Worm (Caenorhabditis elegans): ENCODE data around the gene srh-272.

The srh-272 gene

ce11 chrV:2857842-2858241 is 5.3 kb upstream of the srh-272 start, which contains the start of gene srj-55 (continued):
- TF ChIP-seq Y53F4B.3 (GFP tag; IDR thresholded peaks at IDR 0.05) (no peak), ZK185.1 (tag; optimal IDR thresholded peaks at IDR 0.05; ENCODE audit: poor library complexity, severe bottlenecking) (no peak), F52B5.7 (tag; optimal IDR thresholded peaks at IDR 0.05) (no peak)

ce11 chrV:2859738-2860137 is 3.4 kb upstream of the srh-272 start, which contains the start of gene srj-54:
srj-54 (minus strand) TSS chrV:2859838.
- TF ChIP-seq Y53G8AR.9 (GFP tag; conservative IDR thresholded peaks at IDR 0.05) (no peak), zim-3 (tag; optimal IDR thresholded peaks at IDR 0.05) (no peak), let-526 (GFP tag; IDR thresholded peaks at IDR 0.05) (no peak), K12H6.12 (tag; optimal IDR thresholded peaks at IDR 0.05) (no peak), ceh-58 (GFP tag; IDR thresholded peaks at IDR 0.05) (no peak), ztf-3 (GFP tag; optimal IDR thresholded peaks at IDR 0.05) (no peak), Y56A3A.18 (GFP tag; IDR thresholded peaks at IDR 0.05) (no peak), F37B4.10 (GFP tag; IDR thresholded peaks at IDR 0.05) (no peak), hmg-20 (GFP tag; IDR thresholded peaks at IDR 0.05) (no peak), B0019.2 (GFP tag; conservative IDR thresholded peaks at IDR 0.05) (no peak), nhr-80 (tag; optimal IDR thresholded peaks at IDR 0.05) (no peak), F33H1.4 (GFP tag; IDR thresholded peaks at IDR 0.05) (no peak), fkh-3 (tag; optimal IDR thresholded peaks at IDR 0.05) (no peak), ceh-100 (GFP tag; IDR thresholded peaks at IDR 0.05) (no peak)

DNA sequence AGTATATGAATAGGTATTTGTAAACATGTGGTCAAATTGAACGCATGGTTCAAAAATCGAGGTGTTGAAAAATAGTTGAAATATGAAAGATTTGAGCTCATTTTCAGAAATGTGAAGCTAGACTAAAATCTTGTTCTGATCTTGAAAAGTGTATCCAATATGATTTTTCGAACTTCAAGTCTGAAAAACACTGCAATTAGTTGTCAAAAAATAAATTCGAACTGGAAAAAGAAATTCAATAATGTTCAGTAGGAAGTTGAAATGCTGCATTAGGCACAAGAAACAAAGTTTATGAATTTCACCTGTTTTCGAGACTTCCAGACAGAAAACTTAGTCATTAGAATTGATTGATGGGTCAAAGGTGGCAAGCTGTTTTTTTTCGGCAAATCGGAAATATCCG is 1.6 kb upstream of the srh-272 start, which contains the start of gene srh-270:
TSS of gene srh-270 (minus strand) at position 101 of the 400 bp plus-strand sequence.
- TF ChIP-seq F52B5.7 (tag; optimal IDR thresholded peaks at IDR 0.05) (no peak), dox-1 (GFP tag; IDR thresholded peaks at IDR 0.05) (no peak)

- TF ChIP-seq Y95B8A.8 (GFP tag; IDR thresholded peaks at IDR 0.05) (no peak), F49E8.2 (tag; optimal IDR thresholded peaks at IDR 0.05; ENCODE audit: insufficient read depth) (no peak), nhr-80 (tag; optimal IDR thresholded peaks at IDR 0.05) (no peak), ztf-28 (GFP tag; IDR thresholded peaks at IDR 0.05) (no peak), dpl-1 (GFP tag; optimal IDR thresholded peaks at IDR 0.05) (no peak), F10E7.11 (tag; optimal IDR thresholded peaks at IDR 0.05) (no peak), ceh-27 (GFP tag; optimal IDR thresholded peaks at IDR 0.05) (no peak), nhr-27 (tag; optimal IDR thresholded peaks at IDR 0.05) (no peak), hlh-26 (GFP tag; conservative IDR thresholded peaks at IDR 0.05) (no peak), dox-1 (GFP tag; IDR thresholded peaks at IDR 0.05) (no peak), F39B2.1 (GFP tag; IDR thresholded peaks at IDR 0.05) (no peak), Y53F4B.3 (GFP tag; IDR thresholded peaks at IDR 0.05) (no peak), ceh-100 (GFP tag; IDR thresholded peaks at IDR 0.05) (no peak), ceh-91 (GFP tag; IDR thresholded peaks at IDR 0.05) (no peak), repo-1 (tag; optimal IDR thresholded peaks at IDR 0.05) (no peak), ZK185.1 (tag; optimal IDR thresholded peaks at IDR 0.05; ENCODE audit: poor library complexity, severe bottlenecking) (no peak), nhr-90 (tag; optimal IDR thresholded peaks at IDR 0.05) (no peak), fkh-3 (tag; optimal IDR thresholded peaks at IDR 0.05) (no peak), cebp-1 (GFP tag; IDR thresholded peaks at IDR 0.05) (no peak), cebp-1 (tag; optimal IDR thresholded peaks at IDR 0.05) (no peak)
Observed at ce11 chrV:2864899-2865298, 1.8 kb downstream of the srh-272 start, which contains the start of gene srh-240. srh-240 (plus strand) TSS chrV:2865199.

DNA sequence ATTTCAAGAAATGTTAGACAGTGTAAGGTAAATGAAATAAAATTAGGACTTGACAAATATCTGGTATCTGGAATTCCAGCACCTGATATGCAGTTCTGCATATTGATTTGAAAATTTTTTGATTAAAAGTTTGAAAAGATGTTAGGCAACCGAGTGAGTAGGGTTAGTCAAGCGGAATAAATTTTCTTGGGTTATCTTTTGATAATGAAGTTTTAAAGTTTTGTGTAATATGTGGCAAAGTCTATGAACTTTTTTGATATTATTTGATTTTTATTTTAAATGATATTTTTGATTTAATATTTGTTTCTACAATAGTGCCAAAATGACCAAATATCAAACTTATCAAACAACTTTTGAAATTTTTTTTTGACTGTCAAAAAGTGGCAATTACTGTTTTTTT is 6.4 kb downstream of the srh-272 start, which contains the start of gene srh-241:
TSS of gene srh-241 (minus strand) at position 101 of the 400 bp plus-strand sequence.
- TF ChIP-seq egrh-3 (GFP tag; IDR thresholded peaks at IDR 0.05) = no peak
- no peak for TF ChIP-seq attf-3 (GFP tag; conservative IDR thresholded peaks at IDR 0.05)
- TF ChIP-seq hmg-1.2 (GFP tag; IDR thresholded peaks at IDR 0.05) = no peak
- TF ChIP-seq zfh-2 (GFP tag; conservative IDR thresholded peaks at IDR 0.05) = no peak
